Fruit fly (Drosophila melanogaster): ENCODE results near the gene CG1544.

Gene CG1544

dm6 chr3R:31218997-31219992 is 22.6 kb downstream of the CG1544 start, which contains the start of gene ATPsynC (continued):
- TF ChIP-seq lov (optimal IDR thresholded peaks at IDR 0.05), result no peak
- TF ChIP-seq lov (GFP tag; IDR thresholded peaks at IDR 0.05), result no peak
- no peak for TF ChIP-seq gcm2 (GFP tag; optimal IDR thresholded peaks at IDR 0.05)
- TF ChIP-seq pros (GFP tag; optimal IDR thresholded peaks at IDR 0.05), result peak; percentile 8
- peak; percentile 10 for TF ChIP-seq slou (GFP tag; optimal IDR thresholded peaks at IDR 0.05)
- peak; percentile 7 for TF ChIP-seq exex (tag; optimal IDR thresholded peaks at IDR 0.05)
- no peak for TF ChIP-seq CG6791 (GFP tag; IDR thresholded peaks at IDR 0.05; ENCODE audit: partially characterized antibody)
- TF ChIP-seq gce (GFP tag; IDR thresholded peaks at IDR 0.05), result no peak
- peak; percentile 91 for TF ChIP-seq YL-1 (GFP tag; optimal IDR thresholded peaks at IDR 0.05)
- no peak for TF ChIP-seq fd96Cb (tag; optimal IDR thresholded peaks at IDR 0.05)

dm6 chr3R:31220456-31221336 is 24.0 kb downstream of the CG1544 start, which contains the start of gene CG12054:
Gene CG12054 (plus strand): TSS chr3R:31220702.
- TF ChIP-seq Mad (GFP tag; optimal IDR thresholded peaks at IDR 0.05) (peak; percentile 17), aop (GFP tag; IDR thresholded peaks at IDR 0.05) (no peak), Ets65A (GFP tag) (no peak), pita (GFP tag; optimal IDR thresholded peaks at IDR 0.05) (peak; percentile 54), CG11695 (GFP tag; IDR thresholded peaks at IDR 0.05) (no peak), dpn (GFP tag; optimal IDR thresholded peaks at IDR 0.05) (peak in 1 of 2 experiments; percentile 0), Ada2b (GFP tag; IDR thresholded peaks at IDR 0.05) (no peak), CG17361 (GFP tag; IDR thresholded peaks at IDR 0.05) (no peak), gt (GFP tag; IDR thresholded peaks at IDR 0.05) (no peak), CG16863 (GFP tag; optimal IDR thresholded peaks at IDR 0.05) (no peak), CG31224 (GFP tag; IDR thresholded peaks at IDR 0.05) (no peak), Nf-YC (tag; optimal IDR thresholded peaks at IDR 0.05) (no peak), sna (GFP tag; IDR thresholded peaks at IDR 0.05; ENCODE audit: partially characterized antibody) (no peak), CG13894 (tag; optimal IDR thresholded peaks at IDR 0.05) (peak; percentile 7), zf30C (GFP tag; optimal IDR thresholded peaks at IDR 0.05) (no peak), emc (GFP tag; optimal IDR thresholded peaks at IDR 0.05) (no peak), Chrac-16 (GFP tag; optimal IDR thresholded peaks at IDR 0.05) (no peak), CG18476 (GFP tag; optimal IDR thresholded peaks at IDR 0.05) (no peak), CG1832 (GFP tag; optimal IDR thresholded peaks at IDR 0.05) (no peak), Bdp1 (GFP tag; optimal IDR thresholded peaks at IDR 0.05) (no peak), CG1603 (tag; optimal IDR thresholded peaks at IDR 0.05) (peak; percentile 63), MESR4 (GFP tag; optimal IDR thresholded peaks at IDR 0.05) (peak; percentile 100), zen2 (GFP tag; IDR thresholded peaks at IDR 0.05; ENCODE audit: partially characterized antibody) (no peak), Dek (tag; optimal IDR thresholded peaks at IDR 0.05) (peak; percentile 12), Lhr (GFP tag; optimal IDR thresholded peaks at IDR 0.05) (peak; percentile 71), CG10565 (GFP tag; optimal IDR thresholded peaks at IDR 0.05) (no peak), CG12155 (GFP tag; optimal IDR thresholded peaks at IDR 0.05) (peak; percentile 48), trem (tag; optimal IDR thresholded peaks at IDR 0.05) (no peak), Vsx1 (GFP tag; optimal IDR thresholded peaks at IDR 0.05) (no peak), CG10267 (tag; optimal IDR thresholded peaks at IDR 0.05) (no peak), CG8944 (GFP tag; optimal IDR thresholded peaks at IDR 0.05) (no peak), CG8924 (tag; optimal IDR thresholded peaks at IDR 0.05) (no peak), CrebB (tag; optimal IDR thresholded peaks at IDR 0.05) (peak; percentile 42), TFAM (GFP tag; optimal IDR thresholded peaks at IDR 0.05) (no peak), Abd-B (GFP tag; optimal IDR thresholded peaks at IDR 0.05) (peak; percentile 59), Hand (GFP tag; optimal IDR thresholded peaks at IDR 0.05) (no peak)
